Worm (Caenorhabditis elegans) whole organism, L3 larva: ENCODE measurements around the gene K07F5.16.

Experiments
- R02D3.7 ChIP-seq: fragments of 150-350 bp; optimal IDR thresholded peaks from 2 replicates; lab custom pipeline; 2014; ENCODE audit warnings: missing biosample characterization, missing genetic modification characterization
- aly-2 ChIP-seq: fragments of 150-350 bp; optimal IDR thresholded peaks from 2 replicates; lab custom pipeline; 2014; ENCODE audit warnings: missing biosample characterization, missing genetic modification characterization
- ama-1 ChIP-seq: fragments of 150-350 bp; optimal IDR thresholded peaks from 2 replicates; lab custom pipeline; 2018
- ceh-16 ChIP-seq: sonication (generic microtip); optimal IDR thresholded peaks from 2 replicates; lab custom pipeline; 2017; ENCODE audit warnings: missing biosample characterization, missing genetic modification characterization
- ceh-28 ChIP-seq: fragments of 150-350 bp; optimal IDR thresholded peaks from 2 replicates; lab custom pipeline; 2014; ENCODE audit warnings: missing biosample characterization, missing genetic modification reagents, missing genetic modification characterization
- ceh-82 ChIP-seq: fragments of 150-350 bp; optimal IDR thresholded peaks from 2 replicates; lab custom pipeline; 2014; ENCODE audit warnings: missing biosample characterization, missing genetic modification characterization
- ceh-9 ChIP-seq: sonication (generic microtip); optimal IDR thresholded peaks from 2 replicates; lab custom pipeline; 2018; ENCODE audit warnings: missing biosample characterization, missing genetic modification characterization
- egl-5 ChIP-seq: fragments of 150-350 bp; optimal IDR thresholded peaks from 2 replicates; lab custom pipeline; 2017; ENCODE audit warnings: missing biosample characterization, missing genetic modification reagents, missing genetic modification characterization, inconsistent platforms
- elt-2 ChIP-seq: sonication (generic microtip); optimal IDR thresholded peaks from 2 replicates; lab custom pipeline; 2016; ENCODE audit warnings: missing genetic modification reagents, mild to moderate bottlenecking, missing genetic modification characterization, missing compliant biosample characterization
- eor-1 ChIP-seq, 2 experiments: fragments of 150-350 bp; optimal IDR thresholded peaks; 2 replicates each; lab custom pipeline; 2014 to 2018; ENCODE audit warnings: missing biosample characterization in 2 of 2, missing genetic modification characterization in 2 of 2
- fkh-10 ChIP-seq: sonication (generic microtip); optimal IDR thresholded peaks from 2 replicates; lab custom pipeline; 2017; ENCODE audit warnings: missing biosample characterization, missing genetic modification reagents, missing genetic modification characterization
- fkh-2 ChIP-seq: fragments of 150-350 bp; optimal IDR thresholded peaks from 2 replicates; lab custom pipeline; 2014; ENCODE audit warnings: missing biosample characterization, missing genetic modification reagents, missing genetic modification characterization
- hmg-11 ChIP-seq: sonication (generic microtip); optimal IDR thresholded peaks from 2 replicates; lab custom pipeline; 2016; ENCODE audit warnings: missing genetic modification characterization, missing compliant biosample characterization
- jun-1 ChIP-seq: fragments of 150-350 bp; optimal IDR thresholded peaks from 2 replicates; lab custom pipeline; 2014; ENCODE audit warnings: missing biosample characterization, missing genetic modification reagents, missing genetic modification characterization
- lin-15B ChIP-seq: fragments of 150-350 bp; optimal IDR thresholded peaks from 2 replicates; lab custom pipeline; 2014; ENCODE audit warnings: missing biosample characterization, missing genetic modification characterization
- lsy-12 ChIP-seq: sonication (generic microtip); optimal IDR thresholded peaks from 2 replicates; lab custom pipeline; 2016; ENCODE audit warnings: mild to moderate bottlenecking, missing genetic modification characterization, missing compliant biosample characterization
- mdl-1 ChIP-seq: fragments of 150-350 bp; optimal IDR thresholded peaks from 2 replicates; lab custom pipeline; 2014; ENCODE audit warnings: missing biosample characterization, missing genetic modification characterization
- nfya-1 ChIP-seq: sonication (generic microtip); optimal IDR thresholded peaks from 2 replicates; lab custom pipeline; 2017; ENCODE audit warnings: missing genetic modification characterization, mild to moderate bottlenecking, missing compliant biosample characterization, antibody characterized with exemption, moderate library complexity; ENCODE audit not compliant: insufficient read depth
- nhr-11 ChIP-seq: fragments of 150-350 bp; optimal IDR thresholded peaks from 2 replicates; lab custom pipeline; 2014; ENCODE audit warnings: missing biosample characterization, missing genetic modification characterization
- nhr-12 ChIP-seq: fragments of 150-350 bp; optimal IDR thresholded peaks from 2 replicates; lab custom pipeline; 2014; ENCODE audit warnings: missing biosample characterization, missing genetic modification characterization
- nhr-23 ChIP-seq: fragments of 150-350 bp; optimal IDR thresholded peaks from 2 replicates; lab custom pipeline; 2014; ENCODE audit warnings: missing biosample characterization, missing genetic modification reagents, missing genetic modification characterization
- nhr-25 ChIP-seq: sonication (generic microtip); optimal IDR thresholded peaks from 2 replicates; lab custom pipeline; 2017; ENCODE audit warnings: missing biosample characterization, missing genetic modification characterization
- nhr-28 ChIP-seq: fragments of 150-350 bp; optimal IDR thresholded peaks from 2 replicates; lab custom pipeline; 2014; ENCODE audit warnings: missing biosample characterization, missing genetic modification characterization
- nhr-43 ChIP-seq: sonication (generic microtip); optimal IDR thresholded peaks from 2 replicates; lab custom pipeline; 2016; ENCODE audit warnings: mild to moderate bottlenecking, missing genetic modification characterization, missing compliant biosample characterization; ENCODE audit not compliant: poor library complexity, severe bottlenecking
- nhr-67 ChIP-seq: fragments of 150-350 bp; optimal IDR thresholded peaks from 2 replicates; lab custom pipeline; 2014; ENCODE audit warnings: missing biosample characterization, missing genetic modification characterization
- nhr-77 ChIP-seq: fragments of 150-350 bp; optimal IDR thresholded peaks from 2 replicates; lab custom pipeline; 2014; ENCODE audit warnings: missing biosample characterization, missing genetic modification characterization
- pha-4 ChIP-seq: fragments of 150-350 bp; optimal IDR thresholded peaks from 2 replicates; lab custom pipeline; 2014; ENCODE audit warnings: missing biosample characterization, missing genetic modification reagents, missing genetic modification characterization
- pqm-1 ChIP-seq: fragments of 150-350 bp; optimal IDR thresholded peaks from 2 replicates; lab custom pipeline; 2017; ENCODE audit warnings: missing biosample characterization, missing genetic modification characterization, inconsistent platforms
- snpc-4 ChIP-seq: fragments of 150-350 bp; optimal IDR thresholded peaks from 2 replicates; lab custom pipeline; 2014; ENCODE audit warnings: missing biosample characterization, missing genetic modification characterization
- unc-62 ChIP-seq: fragments of 150-350 bp; sonication (generic microtip); optimal IDR thresholded peaks from 4 replicates; lab custom pipeline; 2014; ENCODE audit warnings: missing biosample characterization, missing genetic modification reagents, missing genetic modification characterization
- ztf-11 ChIP-seq: fragments of 150-350 bp; optimal IDR thresholded peaks from 2 replicates; lab custom pipeline; 2014; ENCODE audit warnings: missing biosample characterization, missing genetic modification characterization
- ztf-4 ChIP-seq: fragments of 150-350 bp; optimal IDR thresholded peaks from 2 replicates; lab custom pipeline; 2014; ENCODE audit warnings: missing biosample characterization, missing genetic modification characterization

K07F5.16 gene

DNA sequence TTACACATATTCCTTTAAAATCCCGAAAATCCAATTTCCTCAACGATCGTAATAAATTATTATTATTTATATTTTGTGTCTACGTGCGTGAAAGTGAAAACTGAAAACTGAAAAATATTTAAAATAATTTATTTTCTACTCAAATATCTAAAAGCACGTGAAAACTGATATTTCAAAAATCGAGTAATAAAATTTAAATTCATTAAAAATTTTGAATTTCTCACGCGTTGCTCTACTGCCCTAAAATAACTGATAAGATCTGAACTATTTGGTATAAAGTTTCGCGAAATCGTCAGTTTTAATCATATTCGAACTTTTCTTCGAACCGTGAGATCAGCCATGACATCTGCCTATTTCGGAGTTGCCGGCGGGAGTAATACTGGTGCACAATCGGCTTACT, 11.7 kb upstream of the K07F5.16 start, which contains the start of gene ssq-1:
Gene ssq-1, plus strand, starts transcription at position 301 of the 400 bp plus-strand sequence.
- no peak for TF ChIP-seq fkh-10 (GFP tag; lab: Kevin White, UChicago)
- TF ChIP-seq ceh-9 (tag; lab: Kevin White, UChicago), result no peak
- no peak for TF ChIP-seq nhr-77 (tag; lab: Kevin White, UChicago)
- no peak for TF ChIP-seq egl-5 (tag; lab: Kevin White, UChicago)
- TF ChIP-seq lsy-12, result no peak

DNA sequence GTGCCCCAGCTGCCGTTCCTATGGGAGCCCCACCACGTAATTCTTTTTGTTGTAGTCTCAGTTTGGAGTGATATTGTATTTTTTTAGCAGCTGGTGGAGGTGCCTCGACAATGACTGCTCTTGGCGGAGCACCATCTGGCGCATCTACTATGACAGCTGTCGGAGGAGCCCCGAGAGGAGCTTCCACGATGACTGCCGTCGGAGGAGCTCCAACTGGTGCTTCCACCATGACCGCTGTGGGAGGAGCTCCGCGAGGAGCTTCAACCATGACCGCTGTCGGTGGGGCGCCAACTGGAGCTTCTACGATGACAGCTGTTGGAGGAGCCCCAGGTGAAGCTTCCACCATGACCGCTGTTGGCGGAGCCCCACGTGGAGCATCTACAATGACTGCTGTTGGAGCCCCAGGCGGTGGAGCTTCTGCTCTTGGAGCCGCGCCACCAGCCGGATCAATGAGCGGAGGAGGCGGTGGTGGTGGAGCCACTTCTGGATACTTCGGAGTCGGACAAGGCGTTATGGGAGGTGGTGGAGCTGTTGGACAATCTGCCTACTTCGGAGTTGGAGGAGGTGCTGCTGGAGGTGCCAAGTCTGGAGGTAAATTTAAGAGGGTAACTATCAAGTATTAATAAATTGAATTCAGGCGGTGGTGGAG, 11.0 kb upstream of the K07F5.16 start:
- no peak for TF ChIP-seq lsy-12
- TF ChIP-seq ceh-16, result no peak
- no peak for TF ChIP-seq pha-4 (tag; lab: Kevin White, UChicago)
- TF ChIP-seq ceh-82 (tag; lab: Kevin White, UChicago), result no peak
- no peak for TF ChIP-seq nhr-28 (tag; lab: Kevin White, UChicago)
- no peak for TF ChIP-seq nhr-67 (tag; lab: Kevin White, UChicago)
- no peak for TF ChIP-seq ama-1 (lab: Kevin White, UChicago)
- TF ChIP-seq, all 47 proteins: peak for 0

DNA sequence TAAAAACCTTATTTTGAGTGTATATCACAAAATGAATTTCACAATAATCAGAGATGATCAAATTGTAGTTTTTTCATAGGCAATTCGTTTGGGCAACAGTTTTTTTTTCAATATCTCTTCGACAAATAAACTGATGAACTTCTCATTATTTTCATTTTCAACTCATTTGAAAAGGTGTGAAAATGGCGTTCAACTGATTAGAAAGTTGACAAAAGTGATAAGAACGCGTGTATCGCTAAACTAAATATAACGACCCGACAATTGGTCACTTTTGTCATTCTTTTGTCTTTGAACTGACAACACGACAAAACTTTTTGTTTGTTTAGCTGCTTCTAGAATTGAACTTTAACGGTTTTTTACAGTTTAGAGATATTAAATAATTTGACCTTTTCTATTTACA, 9.0 kb upstream of the K07F5.16 start:
- TF ChIP-seq fkh-2 (tag; lab: Kevin White, UChicago) (no peak), nhr-77 (tag; lab: Kevin White, UChicago) (no peak), pqm-1 (tag; lab: Kevin White, UChicago) (peak; percentile 39), eor-1 (tag; optimal IDR thresholded peaks at IDR 0.05; lab: Kevin White, UChicago) (no peak), elt-2 (tag; lab: Kevin White, UChicago) (peak; percentile 64), ztf-11 (no peak), ceh-82 (tag; lab: Kevin White, UChicago) (no peak), ceh-9 (tag; lab: Kevin White, UChicago) (no peak), pha-4 (tag; lab: Kevin White, UChicago) (peak; percentile 73)

DNA sequence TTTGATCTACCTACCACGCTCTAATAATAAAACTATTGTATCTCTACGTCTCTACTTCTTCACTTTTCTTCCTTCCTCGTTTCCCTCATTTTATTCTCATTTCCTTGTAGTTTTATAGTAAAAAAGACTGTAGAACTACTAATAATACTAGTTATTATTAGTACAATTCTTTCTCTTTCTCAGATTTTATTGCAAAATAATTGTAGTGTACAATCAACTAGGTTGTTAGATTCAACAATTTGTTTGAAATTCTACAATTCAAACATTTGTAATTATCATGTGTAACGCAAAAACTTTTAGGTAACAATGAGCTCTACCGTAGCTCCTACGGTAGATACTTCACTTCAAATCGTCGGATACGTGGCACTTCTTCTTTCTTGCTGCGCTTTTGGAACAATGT, 8.2 kb upstream of the K07F5.16 start, which contains the start of gene K07F5.12:
Gene K07F5.12, plus strand, starts transcription at position 301 of the 400 bp plus-strand sequence.
- TF ChIP-seq ceh-28 (tag; lab: Kevin White, UChicago), result no peak
- no peak for TF ChIP-seq unc-62 (GFP tag; lab: Kevin White, UChicago)
- TF ChIP-seq ztf-4 (tag; lab: Kevin White, UChicago), result no peak
- no peak for TF ChIP-seq nhr-43 (tag; lab: Kevin White, UChicago)
- no peak for TF ChIP-seq nfya-1 (tag; lab: Kevin White, UChicago)
- no peak for TF ChIP-seq R02D3.7 (tag; lab: Kevin White, UChicago)
- TF ChIP-seq pha-4 (tag; lab: Kevin White, UChicago), result no peak
- no peak for TF ChIP-seq snpc-4 (tag; lab: Kevin White, UChicago)
- TF ChIP-seq nhr-11 (tag; lab: Kevin White, UChicago), result no peak
- TF ChIP-seq hmg-11, result no peak

DNA sequence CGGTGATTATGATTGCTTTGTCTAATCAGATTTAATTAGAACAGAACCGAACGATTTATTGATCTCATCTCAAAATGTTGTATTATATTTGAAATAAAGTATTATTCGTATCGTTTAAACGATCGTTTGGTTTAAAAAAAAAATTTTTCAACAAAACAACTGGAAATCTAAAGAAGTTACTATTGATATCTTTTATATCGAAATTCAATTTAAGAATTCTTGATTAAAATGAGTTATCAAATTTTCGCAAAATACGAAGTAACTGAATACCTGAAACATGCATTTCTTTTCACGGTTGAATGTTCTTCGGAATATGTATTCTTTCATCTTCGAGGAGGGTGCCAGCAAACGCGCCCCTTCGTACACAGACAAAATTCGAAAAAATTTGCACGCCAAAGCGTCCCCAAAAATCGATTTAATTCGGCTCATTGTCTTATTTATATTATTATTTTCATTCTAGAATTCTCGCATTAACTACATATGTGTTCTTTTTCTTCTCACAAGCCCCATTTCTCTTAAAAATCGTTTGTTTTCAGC, 5.9 kb upstream of the K07F5.16 start, which contains the start of gene npp-1:
Gene npp-1, plus strand, starts transcription at position 537 of the 537 bp plus-strand sequence.
- TF ChIP-seq nfya-1 (tag; lab: Kevin White, UChicago) (peak; percentile 50), nhr-23 (tag; lab: Kevin White, UChicago) (no peak), aly-2 (tag; lab: Kevin White, UChicago) (no peak), lsy-12 (no peak), mdl-1 (tag; lab: Kevin White, UChicago) (no peak), nhr-25 (peak; percentile 20), elt-2 (tag; lab: Kevin White, UChicago) (peak; percentile 20), nhr-12 (tag; lab: Kevin White, UChicago) (no peak), pha-4 (tag; lab: Kevin White, UChicago) (peak; percentile 82), pqm-1 (tag; lab: Kevin White, UChicago) (peak; percentile 0), ceh-9 (tag; lab: Kevin White, UChicago) (no peak), jun-1 (tag; lab: Kevin White, UChicago) (no peak), lin-15B (tag; lab: Kevin White, UChicago) (peak; percentile 59)
